Worm (Caenorhabditis elegans) whole organism, mixed stage, embryonic: ENCODE measurements around the gene M116.5.

ENCODE experiments used
- M03D4.4 ChIP-seq: sonication (generic microtip); optimal IDR thresholded peaks from 2 replicates; lab custom pipeline; 2017; ENCODE audit warnings: mild to moderate bottlenecking, missing genetic modification characterization, missing compliant biosample characterization
- bed-3 ChIP-seq: fragments of 200-800 bp; sonication (Bioruptor generic); optimal IDR thresholded peaks from 3 replicates; lab custom pipeline; 2018; ENCODE audit warnings: mild to moderate bottlenecking, missing genetic modification characterization, moderate library complexity, missing compliant biosample characterization
- ceh-39 ChIP-seq: fragments of 150-350 bp; optimal IDR thresholded peaks from 2 replicates; lab custom pipeline; 2014; ENCODE audit warnings: missing biosample characterization, missing genetic modification characterization
- ceh-43 ChIP-seq: fragments of 200-800 bp; sonication (Bioruptor generic); optimal IDR thresholded peaks from 2 replicates; lab custom pipeline; 2018; ENCODE audit warnings: mild to moderate bottlenecking, missing genetic modification characterization, moderate library complexity, missing compliant biosample characterization
- ceh-83 ChIP-seq: fragments of 200-800 bp; sonication (Bioruptor generic); optimal IDR thresholded peaks from 2 replicates; lab custom pipeline; 2018; ENCODE audit warnings: mild to moderate bottlenecking, missing genetic modification characterization, missing compliant biosample characterization
- ces-1 ChIP-seq: fragments of 150-350 bp; optimal IDR thresholded peaks from 2 replicates; lab custom pipeline; 2014; ENCODE audit warnings: missing biosample characterization, missing genetic modification reagents, missing genetic modification characterization
- cnd-1 ChIP-seq: fragments of 200-800 bp; sonication (Bioruptor generic); optimal IDR thresholded peaks from 2 replicates; lab custom pipeline; 2018; ENCODE audit warnings: mild to moderate bottlenecking, missing genetic modification characterization, missing compliant biosample characterization
- drap-1 ChIP-seq: fragments of 200-800 bp; sonication (Bioruptor generic); optimal IDR thresholded peaks from 3 replicates; lab custom pipeline; 2018; ENCODE audit warnings: mild to moderate bottlenecking, missing genetic modification characterization, missing compliant biosample characterization
- elt-1 ChIP-seq: sonication (generic microtip); optimal IDR thresholded peaks from 2 replicates; lab custom pipeline; 2017; ENCODE audit warnings: missing genetic modification characterization, mild to moderate bottlenecking, missing compliant biosample characterization, antibody characterized with exemption, moderate library complexity, borderline replicate concordance; ENCODE audit not compliant: insufficient read depth
- elt-3 ChIP-seq: fragments of 150-350 bp; optimal IDR thresholded peaks from 2 replicates; lab custom pipeline; 2014; ENCODE audit warnings: missing biosample characterization, missing genetic modification characterization
- flh-1 ChIP-seq: fragments of 200-800 bp; sonication (Bioruptor generic); optimal IDR thresholded peaks from 2 replicates; lab custom pipeline; 2018; ENCODE audit warnings: mild to moderate bottlenecking, missing genetic modification characterization, moderate library complexity, missing compliant biosample characterization
- ham-2 ChIP-seq: fragments of 200-800 bp; sonication (Bioruptor generic); optimal IDR thresholded peaks from 2 replicates; lab custom pipeline; 2018; ENCODE audit warnings: mild to moderate bottlenecking, missing genetic modification characterization, missing compliant biosample characterization
- hlh-1 ChIP-seq: fragments of 150-350 bp; optimal IDR thresholded peaks from 2 replicates; lab custom pipeline; 2014; ENCODE audit warnings: missing biosample characterization, missing genetic modification reagents, missing genetic modification characterization
- lin-13 ChIP-seq: fragments of 150-350 bp; optimal IDR thresholded peaks from 2 replicates; lab custom pipeline; 2014; ENCODE audit warnings: missing biosample characterization, missing genetic modification characterization
- lin-32 ChIP-seq: fragments of 200-800 bp; sonication (Bioruptor generic); optimal IDR thresholded peaks from 2 replicates; lab custom pipeline; 2018; ENCODE audit warnings: mild to moderate bottlenecking, missing genetic modification characterization, missing compliant biosample characterization
- lsy-2 ChIP-seq: fragments of 150-350 bp; optimal IDR thresholded peaks from 2 replicates; lab custom pipeline; 2014; ENCODE audit warnings: missing biosample characterization, missing genetic modification characterization
- mab-5 ChIP-seq: fragments of 150-350 bp; optimal IDR thresholded peaks from 2 replicates; lab custom pipeline; 2014; ENCODE audit warnings: missing biosample characterization, missing genetic modification characterization
- mep-1 ChIP-seq: fragments of 150-350 bp; optimal IDR thresholded peaks from 2 replicates; lab custom pipeline; 2017; ENCODE audit warnings: missing biosample characterization, missing genetic modification reagents, missing genetic modification characterization, inconsistent platforms
- mls-2 ChIP-seq: sonication (generic microtip); optimal IDR thresholded peaks from 2 replicates; lab custom pipeline; 2016; ENCODE audit warnings: mild to moderate bottlenecking, missing genetic modification characterization, moderate library complexity, missing compliant biosample characterization
- nhr-12 ChIP-seq: fragments of 150-350 bp; optimal IDR thresholded peaks from 2 replicates; lab custom pipeline; 2014; ENCODE audit warnings: missing biosample characterization, missing genetic modification characterization
- nhr-2 ChIP-seq: fragments of 150-350 bp; optimal IDR thresholded peaks from 2 replicates; lab custom pipeline; 2014; ENCODE audit warnings: missing biosample characterization, missing genetic modification characterization
- nhr-237 ChIP-seq: fragments of 150-350 bp; optimal IDR thresholded peaks from 2 replicates; lab custom pipeline; 2014; ENCODE audit warnings: missing biosample characterization, missing genetic modification characterization
- nhr-28 ChIP-seq: fragments of 150-350 bp; optimal IDR thresholded peaks from 2 replicates; lab custom pipeline; 2014; ENCODE audit warnings: missing biosample characterization, missing genetic modification characterization
- nhr-76 ChIP-seq: sonication (generic microtip); optimal IDR thresholded peaks from 2 replicates; lab custom pipeline; 2017; ENCODE audit warnings: missing biosample characterization, missing genetic modification characterization
- pha-4 ChIP-seq: fragments of 150-350 bp; optimal IDR thresholded peaks from 2 replicates; lab custom pipeline; 2018; ENCODE audit warnings: missing biosample characterization, missing genetic modification reagents, missing genetic modification characterization
- sem-2 ChIP-seq: fragments of 200-800 bp; sonication (Bioruptor generic); optimal IDR thresholded peaks from 2 replicates; lab custom pipeline; 2018; ENCODE audit warnings: mild to moderate bottlenecking, missing genetic modification characterization, missing compliant biosample characterization
- snpc-4 ChIP-seq: fragments of 150-350 bp; optimal IDR thresholded peaks from 2 replicates; lab custom pipeline; 2014; ENCODE audit warnings: missing biosample characterization, missing genetic modification characterization
- sptf-1 ChIP-seq: sonication (generic microtip); optimal IDR thresholded peaks from 2 replicates; lab custom pipeline; 2017; ENCODE audit warnings: mild to moderate bottlenecking, missing genetic modification characterization, moderate library complexity, missing compliant biosample characterization
- tbx-8 ChIP-seq: fragments of 200-800 bp; sonication (Bioruptor generic); optimal IDR thresholded peaks from 2 replicates; lab custom pipeline; 2018; ENCODE audit warnings: mild to moderate bottlenecking, missing genetic modification characterization, moderate library complexity, missing compliant biosample characterization
- unc-120 ChIP-seq: sonication (generic microtip); optimal IDR thresholded peaks from 2 replicates; lab custom pipeline; 2017; ENCODE audit warnings: missing genetic modification characterization, missing compliant biosample characterization; ENCODE audit not compliant: poor library complexity, severe bottlenecking
- unc-39 ChIP-seq: fragments of 150-350 bp; optimal IDR thresholded peaks from 2 replicates; lab custom pipeline; 2014; ENCODE audit warnings: missing biosample characterization, missing genetic modification characterization
- unc-62 ChIP-seq: fragments of 150-350 bp; optimal IDR thresholded peaks from 2 replicates; lab custom pipeline; 2014; ENCODE audit warnings: missing biosample characterization, missing genetic modification reagents, missing genetic modification characterization
- zip-8 ChIP-seq: fragments of 150-350 bp; optimal IDR thresholded peaks from 2 replicates; lab custom pipeline; 2014; ENCODE audit warnings: missing biosample characterization, missing genetic modification characterization

The M116.5 gene

ce11 chrIV:8384737-8385136 lies 36.1 kb downstream of the M116.5 start:
- TF ChIP-seq zip-8 (tag; lab: Kevin White, UChicago) = no peak
- no peak for TF ChIP-seq lin-32 (GFP tag; lab: Kevin White, UChicago)
- TF ChIP-seq sptf-1 = no peak
- no peak for TF ChIP-seq nhr-12 (tag; lab: Kevin White, UChicago)
- no peak for TF ChIP-seq ceh-83

DNA sequence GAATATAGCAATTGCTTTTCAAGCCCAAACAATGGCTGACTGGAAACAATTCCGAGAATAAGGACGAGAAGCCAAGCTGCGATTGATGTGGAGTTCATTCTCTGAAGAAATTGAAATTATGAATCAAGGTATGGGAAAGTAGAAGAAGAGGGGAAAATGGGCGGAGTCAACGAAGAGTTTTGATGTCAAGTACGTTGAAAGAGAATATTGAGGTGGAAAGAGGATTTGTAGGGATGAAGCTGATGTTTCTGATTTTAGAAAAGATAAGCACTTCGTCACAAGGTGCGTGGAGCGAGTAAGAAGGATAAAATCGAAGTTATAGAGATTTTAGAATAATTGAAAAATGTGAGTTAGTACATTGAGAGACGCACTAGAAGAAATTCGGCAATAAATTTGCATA lies 38.2 kb downstream of the M116.5 start, which contains the start of gene D2096.9:
D2096.9 (minus strand) TSS at position 101 of the 400 bp plus-strand sequence.
- TF ChIP-seq hlh-1 = no peak
- TF ChIP-seq flh-1 = no peak
- TF ChIP-seq drap-1 (GFP tag; lab: Kevin White, UChicago) = no peak
- TF ChIP-seq ceh-43 (GFP tag; lab: Kevin White, UChicago) = no peak
- no peak for TF ChIP-seq unc-62 (GFP tag; lab: Kevin White, UChicago)
- no peak for TF ChIP-seq nhr-237 (tag; lab: Kevin White, UChicago)

ce11 chrIV:8380266-8380850 lies 40.5 kb downstream of the M116.5 start:
- TF ChIP-seq nhr-76 (no peak), nhr-12 (tag; lab: Kevin White, UChicago) (no peak), ceh-83 (no peak), mab-5 (no peak), elt-3 (tag; lab: Kevin White, UChicago) (no peak), nhr-237 (tag; lab: Kevin White, UChicago) (no peak), M03D4.4 (no peak), sptf-1 (no peak), unc-39 (tag; lab: Kevin White, UChicago) (no peak), cnd-1 (no peak), lsy-2 (tag; lab: Kevin White, UChicago) (no peak)

ce11 chrIV:8379683-8380082 lies 41.2 kb downstream of the M116.5 start, which contains the start of gene praf-3:
praf-3 (plus strand) TSS chrIV:8379983.
- TF ChIP-seq ces-1 (GFP tag; lab: Kevin White, UChicago) = no peak

DNA sequence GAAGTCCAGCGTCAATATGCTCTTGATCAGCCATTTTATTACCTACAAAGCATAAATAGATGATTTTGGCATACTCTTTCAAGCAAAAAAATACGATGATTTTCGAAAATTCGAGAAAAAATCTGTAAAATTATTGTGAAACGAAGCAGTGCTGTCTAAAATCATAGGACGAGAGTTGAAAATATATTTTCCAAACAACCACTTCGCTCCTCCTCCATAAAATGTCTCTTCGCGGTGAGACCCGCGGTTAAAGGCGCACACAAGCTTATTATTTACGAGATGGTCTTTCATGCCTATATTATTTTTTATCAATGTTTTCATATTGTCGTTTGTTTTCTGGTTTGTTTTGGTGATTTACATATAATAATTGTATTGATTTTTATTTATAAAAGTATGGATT lies 41.6 kb downstream of the M116.5 start, which contains the start of gene nap-1:
nap-1 (minus strand) TSS at position 42 of the 400 bp plus-strand sequence.
- TF ChIP-seq elt-1 (tag; lab: Kevin White, UChicago) = no peak
- peak; percentile 56 for TF ChIP-seq ceh-39 (tag; lab: Kevin White, UChicago)
- TF ChIP-seq nhr-12 (tag; lab: Kevin White, UChicago) = no peak
- peak; percentile 31 for TF ChIP-seq nhr-237 (tag; lab: Kevin White, UChicago)
- TF ChIP-seq mls-2 (tag; lab: Kevin White, UChicago) = no peak
- TF ChIP-seq M03D4.4 = no peak
- no peak for TF ChIP-seq snpc-4 (tag; lab: Kevin White, UChicago)
- peak; percentile 61 for TF ChIP-seq lin-13 (tag; lab: Kevin White, UChicago)
- no peak for TF ChIP-seq lin-32 (GFP tag; lab: Kevin White, UChicago)
- TF ChIP-seq unc-39 (tag; lab: Kevin White, UChicago) = no peak
- TF ChIP-seq nhr-28 = no peak
- TF ChIP-seq ceh-43 (GFP tag; lab: Kevin White, UChicago) = no peak
- no peak for TF ChIP-seq unc-62 (GFP tag; lab: Kevin White, UChicago)
- no peak for TF ChIP-seq hlh-1
- no peak for TF ChIP-seq cnd-1
- TF ChIP-seq ces-1 (GFP tag; lab: Kevin White, UChicago) = peak; percentile 42
- no peak for TF ChIP-seq ham-2 (GFP tag; lab: Kevin White, UChicago)
- peak; percentile 60 for TF ChIP-seq pha-4 (tag; lab: Kevin White, UChicago)
- no peak for TF ChIP-seq elt-3 (tag; lab: Kevin White, UChicago)
- TF ChIP-seq lsy-2 (tag; lab: Kevin White, UChicago) = peak; percentile 74
- peak; percentile 69 for TF ChIP-seq mep-1 (tag; lab: Kevin White, UChicago)
- TF ChIP-seq nhr-76 = no peak
- TF ChIP-seq tbx-8 (GFP tag; lab: Kevin White, UChicago) = no peak
- no peak for TF ChIP-seq unc-120
- no peak for TF ChIP-seq bed-3 (GFP tag; lab: Kevin White, UChicago)
- TF ChIP-seq sptf-1 = no peak
- no peak for TF ChIP-seq sem-2 (GFP tag; lab: Kevin White, UChicago)
- TF ChIP-seq nhr-2 (tag; lab: Kevin White, UChicago) = no peak
- no peak for TF ChIP-seq mab-5
- no peak for TF ChIP-seq ceh-83
